Worm (Caenorhabditis elegans): Measurements from ENCODE around the gene C34F11.5.

DNA sequence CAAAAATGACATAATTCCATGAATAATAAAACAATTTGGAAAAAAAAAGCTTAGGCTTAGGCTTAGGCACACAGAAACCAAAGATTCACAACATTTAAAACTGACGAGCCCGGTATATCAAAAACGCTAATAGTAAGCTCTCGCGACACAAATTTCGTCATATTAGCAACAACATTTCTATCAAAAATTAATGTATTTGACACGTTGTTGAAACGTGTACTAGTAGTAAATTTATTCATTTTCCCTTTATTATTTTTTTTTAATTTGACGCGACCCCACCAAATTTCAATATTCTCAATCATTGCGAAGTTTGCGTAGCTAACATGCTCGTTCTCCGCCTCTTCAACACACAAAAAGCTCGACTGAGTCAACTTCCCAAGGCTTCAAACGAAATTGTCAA is 16.4 kb downstream of the C34F11.5 start, which contains the start of gene C34F11.2:
- TF ChIP-seq him-1 (tag; optimal IDR thresholded peaks at IDR 0.05) (no peak), dao-5 (tag; optimal IDR thresholded peaks at IDR 0.05) (no peak)
